Worm (Caenorhabditis elegans) whole organism, midembryonic: Measurements from ENCODE around the gene C17H12.3.

Source experiments
- flt-1 ChIP-seq: fragments of 200-800 bp; sonication (Bioruptor generic); IDR thresholded peaks from 2 replicates; pipeline ENCODE4 v1.3.6; 2022; ENCODE audit warnings: missing genetic modification characterization, missing compliant biosample characterization
- klf-2 ChIP-seq: fragments of 200-800 bp; sonication (Bioruptor generic); conservative IDR thresholded peaks from 2 replicates; pipeline ENCODE4 v1.3.6; 2022; ENCODE audit warnings: missing genetic modification reagents, missing genetic modification characterization, missing compliant biosample characterization
- med-1 ChIP-seq: sonication (generic microtip); optimal IDR thresholded peaks from 2 replicates; lab custom pipeline; 2017; ENCODE audit warnings: missing genetic modification characterization, mild to moderate bottlenecking, missing compliant biosample characterization, antibody characterized with exemption, missing genetic modification reagents; ENCODE audit not compliant: insufficient read depth
- ref-1 ChIP-seq: fragments of 200-800 bp; sonication (Bioruptor generic); conservative IDR thresholded peaks from 2 replicates; pipeline ENCODE4 v1.3.6; 2022; ENCODE audit warnings: missing genetic modification reagents, missing genetic modification characterization, missing compliant biosample characterization
- tab-1 ChIP-seq: fragments of 200-800 bp; sonication (Bioruptor generic); IDR thresholded peaks from 2 replicates; pipeline ENCODE4 v1.3.6; 2022; ENCODE audit warnings: missing genetic modification characterization, missing compliant biosample characterization
- ztf-23 ChIP-seq: fragments of 200-800 bp; sonication (Bioruptor generic); IDR thresholded peaks from 2 replicates; pipeline ENCODE4 v1.3.6; 2022; ENCODE audit warnings: missing genetic modification reagents, missing genetic modification characterization, missing compliant biosample characterization
- ztf-29 ChIP-seq: fragments of 200-800 bp; sonication (Bioruptor generic); IDR thresholded peaks from 2 replicates; pipeline ENCODE4 v1.3.6; 2022; ENCODE audit warnings: missing genetic modification reagents, missing genetic modification characterization, missing compliant biosample characterization

- TF ChIP-seq med-1 (GFP tag; lab: Kevin White, UChicago) (no peak), ztf-23 (GFP tag; lab: Robert Waterston, UW) (no peak), klf-2 (GFP tag; lab: Robert Waterston, UW) (no peak), ztf-29 (GFP tag; lab: Robert Waterston, UW) (no peak), ref-1 (GFP tag; lab: Robert Waterston, UW) (no peak), flt-1 (no peak), tab-1 (GFP tag; lab: Robert Waterston, UW) (no peak)
Observed at ce11 chrIV:6833617-6834016, 38.2 kb upstream of the C17H12.3 start.
